Worm (Caenorhabditis elegans) whole organism, L3 larva: Measurements from ENCODE around the gene K02H11.4.

Source experiments
- nhr-12 ChIP-seq: fragments of 150-350 bp; optimal IDR thresholded peaks from 2 replicates; lab custom pipeline; 2014; ENCODE audit warnings: missing biosample characterization, missing genetic modification characterization
- nhr-237 ChIP-seq: fragments of 150-350 bp; optimal IDR thresholded peaks from 2 replicates; lab custom pipeline; 2014; ENCODE audit warnings: missing biosample characterization, missing genetic modification characterization

DNA sequence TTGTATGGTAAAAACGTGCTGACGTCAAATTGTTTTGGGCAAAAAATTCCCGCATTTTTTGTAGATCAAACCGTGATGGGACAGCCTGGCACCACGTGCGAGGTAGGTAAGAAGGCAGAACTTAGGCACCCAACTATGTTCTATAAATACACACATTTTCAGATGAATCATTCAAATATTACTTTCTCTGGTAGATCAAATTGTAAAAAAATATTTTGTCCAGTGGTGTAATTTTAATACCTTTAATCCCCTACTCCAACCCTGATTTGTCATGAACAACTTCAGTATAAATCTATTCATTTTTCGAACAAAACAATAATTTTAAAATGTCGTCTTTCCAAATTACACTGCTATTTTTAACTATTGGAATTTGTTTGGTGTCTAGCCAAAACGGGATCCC lies 36.6 kb downstream of the K02H11.4 start, which contains the start of gene spig-7:
- no peak for TF ChIP-seq nhr-237
- no peak for TF ChIP-seq nhr-12 (tag; lab: Kevin White, UChicago)
